Fruit fly (Drosophila melanogaster): ENCODE measurements around the gene Cph.

The Cph gene

dm6 chrX:7096495-7096995 is 41.0 kb upstream of the Cph start (continued):
- TF ChIP-seq CG34224 (GFP tag; IDR thresholded peaks at IDR 0.05; ENCODE audit: partially characterized antibody) (0 out of 3 replicates have a peak, but pooled peaks have one; percentile 9), CG11504 (tag; optimal IDR thresholded peaks at IDR 0.05) (peak; percentile 90), CG42726 (GFP tag; IDR thresholded peaks at IDR 0.05; ENCODE audit: partially characterized antibody) (no peak), Taf1 (GFP tag; IDR thresholded peaks at IDR 0.05) (peak; percentile 45; the same call in 1 of the 2 replicates), Dfd (GFP tag; optimal IDR thresholded peaks at IDR 0.05) (no peak), CG12071 (GFP tag; optimal IDR thresholded peaks at IDR 0.05) (peak; percentile 89), Lim3 (GFP tag; IDR thresholded peaks at IDR 0.05) (no peak), sisA (GFP tag; IDR thresholded peaks at IDR 0.05) (peak; percentile 52), nerfin-2 (GFP tag; IDR thresholded peaks at IDR 0.05; ENCODE audit: partially characterized antibody) (no peak), CG17359 (tag; optimal IDR thresholded peaks at IDR 0.05) (peak; percentile 76), gem (tag; optimal IDR thresholded peaks at IDR 0.05) (peak; percentile 90), BtbVII (GFP tag; optimal IDR thresholded peaks at IDR 0.05) (peak; percentile 86), Meics (GFP tag; optimal IDR thresholded peaks at IDR 0.05) (peak; percentile 88), CG1647 (GFP tag; optimal IDR thresholded peaks at IDR 0.05) (peak; percentile 29), CG4820 (GFP tag; optimal IDR thresholded peaks at IDR 0.05) (peak; percentile 54), CG1024 (GFP tag; IDR thresholded peaks at IDR 0.05) (no peak), zfh2 (GFP tag; optimal IDR thresholded peaks at IDR 0.05) (peak; percentile 69), gfzf (GFP tag; optimal IDR thresholded peaks at IDR 0.05) (no peak), CG13296 (GFP tag; optimal IDR thresholded peaks at IDR 0.05) (peak; percentile 91), gcm2 (GFP tag; optimal IDR thresholded peaks at IDR 0.05) (peak; percentile 77), Pdp1 (GFP tag; optimal IDR thresholded peaks at IDR 0.05) (peak; percentile 49 to 81), Usf (GFP tag; optimal IDR thresholded peaks at IDR 0.05) (peak; percentile 51), toy (GFP tag; IDR thresholded peaks at IDR 0.05) (peak; percentile 59), CG6689 (GFP tag; IDR thresholded peaks at IDR 0.05) (peak; percentile 79), CG2116 (GFP tag; optimal IDR thresholded peaks at IDR 0.05) (peak; percentile 11), CG5180 (GFP tag; optimal IDR thresholded peaks at IDR 0.05) (peak; percentile 67), lbe (GFP tag; optimal IDR thresholded peaks at IDR 0.05) (no peak), CG15269 (tag; optimal IDR thresholded peaks at IDR 0.05) (peak; percentile 92), CG6791 (GFP tag; IDR thresholded peaks at IDR 0.05; ENCODE audit: partially characterized antibody) (no peak), Vsx1 (GFP tag; optimal IDR thresholded peaks at IDR 0.05) (peak; percentile 26), sim (GFP tag; IDR thresholded peaks at IDR 0.05) (no peak), Sin3A (optimal IDR thresholded peaks at IDR 0.05) (no peak), Jarid2 (GFP tag; optimal IDR thresholded peaks at IDR 0.05) (peak; percentile 45), lab (GFP tag; optimal IDR thresholded peaks at IDR 0.05) (peak; percentile 91), CG2129 (GFP tag; IDR thresholded peaks at IDR 0.05; ENCODE audit: partially characterized antibody) (no peak), pfk (GFP tag; optimal IDR thresholded peaks at IDR 0.05) (no peak), Dref (GFP tag; IDR thresholded peaks at IDR 0.05) (no peak), CG5245 (GFP tag; optimal IDR thresholded peaks at IDR 0.05) (peak; percentile 53), her (GFP tag; optimal IDR thresholded peaks at IDR 0.05) (peak; percentile 70), BEAF-32 (GFP tag; optimal IDR thresholded peaks at IDR 0.05) (no peak), CG9817 (tag; optimal IDR thresholded peaks at IDR 0.05) (peak; percentile 83), Atf-2 (GFP tag; optimal IDR thresholded peaks at IDR 0.05) (peak; percentile 72), Xbp1 (GFP tag; optimal IDR thresholded peaks at IDR 0.05) (peak; percentile 74), odd (GFP tag; optimal IDR thresholded peaks at IDR 0.05) (peak; percentile 75), Dip3 (GFP tag; optimal IDR thresholded peaks at IDR 0.05) (peak; percentile 71), mld (GFP tag; IDR thresholded peaks at IDR 0.05; ENCODE audit: partially characterized antibody) (no peak), sob (GFP tag; IDR thresholded peaks at IDR 0.05) (peak; percentile 79), CG33213 (GFP tag; optimal IDR thresholded peaks at IDR 0.05) (peak; percentile 48), schlank (tag; optimal IDR thresholded peaks at IDR 0.05) (peak; percentile 74), CG10543 (GFP tag; optimal IDR thresholded peaks at IDR 0.05) (peak; percentile 84)
